Worm (Caenorhabditis elegans) whole organism, L2 larva: ENCODE data around the gene ZK177.1.
A peak's percentile ranks its signal among the peaks of the same experiment; 100 is the strongest.

Experiments
- C34F6.9 ChIP-seq: fragments of 150-350 bp; optimal IDR thresholded peaks from 2 replicates; lab custom pipeline; 2014; ENCODE audit warnings: missing biosample characterization, missing genetic modification characterization
- alr-1 ChIP-seq: fragments of 150-350 bp; optimal IDR thresholded peaks from 2 replicates; lab custom pipeline; 2014; ENCODE audit warnings: missing biosample characterization, missing genetic modification characterization
- aly-2 ChIP-seq: fragments of 150-350 bp; optimal IDR thresholded peaks from 2 replicates; lab custom pipeline; 2014; ENCODE audit warnings: missing biosample characterization, missing genetic modification characterization
- ama-1 ChIP-seq: fragments of 150-350 bp; optimal IDR thresholded peaks from 2 replicates; lab custom pipeline; 2018; ENCODE audit warnings: inconsistent platforms
- blmp-1 ChIP-seq: sonication (generic microtip); optimal IDR thresholded peaks from 2 replicates; lab custom pipeline; 2017; ENCODE audit warnings: missing genetic modification characterization, mild to moderate bottlenecking, missing compliant biosample characterization, antibody characterized with exemption, moderate library complexity; ENCODE audit not compliant: insufficient read depth
- crh-2 ChIP-seq: sonication (generic microtip); optimal IDR thresholded peaks from 2 replicates; lab custom pipeline; 2017; ENCODE audit warnings: missing biosample characterization, missing genetic modification characterization
- egl-27 ChIP-seq: sonication (generic microtip); optimal IDR thresholded peaks from 3 replicates; lab custom pipeline; 2017; ENCODE audit warnings: missing biosample characterization, missing genetic modification reagents, missing genetic modification characterization
- fos-1 ChIP-seq: fragments of 150-350 bp; optimal IDR thresholded peaks from 2 replicates; lab custom pipeline; 2014; ENCODE audit warnings: missing biosample characterization, missing genetic modification characterization
- gmeb-1 ChIP-seq: fragments of 150-350 bp; optimal IDR thresholded peaks from 2 replicates; lab custom pipeline; 2014; ENCODE audit warnings: missing biosample characterization, missing genetic modification characterization
- lin-13 ChIP-seq: fragments of 150-350 bp; optimal IDR thresholded peaks from 2 replicates; lab custom pipeline; 2014; ENCODE audit warnings: missing biosample characterization, missing genetic modification reagents, missing genetic modification characterization
- lsy-2 ChIP-seq, 2 experiments: fragments of 150-350 bp in 1 of 2; sonication (generic microtip) in 1 of 2; optimal IDR thresholded peaks; 2 replicates each; lab custom pipeline; 2014 to 2017; ENCODE audit warnings: missing biosample characterization in 2 of 2, missing genetic modification characterization in 2 of 2
- mab-5 ChIP-seq: fragments of 150-350 bp; optimal IDR thresholded peaks from 2 replicates; lab custom pipeline; 2014; ENCODE audit warnings: missing biosample characterization, missing genetic modification characterization
- mbf-1 ChIP-seq: sonication (generic microtip); optimal IDR thresholded peaks from 2 replicates; lab custom pipeline; 2017; ENCODE audit warnings: missing biosample characterization, missing genetic modification characterization
- mdl-1 ChIP-seq, 2 experiments: fragments of 150-350 bp in 1 of 2; sonication (generic microtip) in 1 of 2; optimal IDR thresholded peaks; 2 replicates each; lab custom pipeline; 2017; ENCODE audit warnings: missing biosample characterization in 2 of 2, missing genetic modification characterization in 2 of 2
- nhr-11 ChIP-seq: fragments of 150-350 bp; optimal IDR thresholded peaks from 2 replicates; lab custom pipeline; 2014; ENCODE audit warnings: missing biosample characterization, missing genetic modification characterization
- nhr-12 ChIP-seq: fragments of 150-350 bp; optimal IDR thresholded peaks from 2 replicates; lab custom pipeline; 2014; ENCODE audit warnings: missing biosample characterization, missing genetic modification characterization
- nhr-129 ChIP-seq: fragments of 150-350 bp; optimal IDR thresholded peaks from 2 replicates; lab custom pipeline; 2014; ENCODE audit warnings: missing biosample characterization, missing genetic modification characterization
- nhr-237 ChIP-seq: fragments of 150-350 bp; optimal IDR thresholded peaks from 2 replicates; lab custom pipeline; 2014; ENCODE audit warnings: missing biosample characterization, missing genetic modification characterization
- nhr-6 ChIP-seq: fragments of 150-350 bp; optimal IDR thresholded peaks from 2 replicates; lab custom pipeline; 2014; ENCODE audit warnings: missing biosample characterization, missing genetic modification characterization
- peb-1 ChIP-seq: fragments of 150-350 bp; optimal IDR thresholded peaks from 2 replicates; lab custom pipeline; 2014; ENCODE audit warnings: missing biosample characterization, missing genetic modification characterization
- sma-3 ChIP-seq: sonication (generic microtip); optimal IDR thresholded peaks from 2 replicates; lab custom pipeline; 2016; ENCODE audit warnings: missing genetic modification reagents, missing genetic modification characterization, missing compliant biosample characterization
- sma-9 ChIP-seq, 2 experiments: fragments of 150-350 bp in 1 of 2; sonication (generic microtip) in 1 of 2; optimal IDR thresholded peaks; 2 replicates each; lab custom pipeline; 2014 to 2016; ENCODE audit warnings: missing genetic modification characterization in 2 of 2, mild to moderate bottlenecking in 1 of 2, missing biosample characterization in 1 of 2, missing compliant biosample characterization in 1 of 2, missing genetic modification reagents in 1 of 2, moderate library complexity in 1 of 2
- snpc-4 ChIP-seq: fragments of 150-350 bp; optimal IDR thresholded peaks from 2 replicates; lab custom pipeline; 2014; ENCODE audit warnings: missing biosample characterization, missing genetic modification characterization
- unc-55 ChIP-seq: fragments of 150-350 bp; sonication (generic microtip); optimal IDR thresholded peaks from 3 replicates; lab custom pipeline; 2014; ENCODE audit warnings: missing biosample characterization, missing genetic modification reagents, missing genetic modification characterization
- unc-62 ChIP-seq: fragments of 150-350 bp; optimal IDR thresholded peaks from 2 replicates; lab custom pipeline; 2014; ENCODE audit warnings: missing biosample characterization, missing genetic modification reagents, missing genetic modification characterization
- zag-1 ChIP-seq: fragments of 150-350 bp; optimal IDR thresholded peaks from 2 replicates; lab custom pipeline; 2014; ENCODE audit warnings: missing biosample characterization, missing genetic modification characterization
- ztf-4 ChIP-seq: fragments of 150-350 bp; optimal IDR thresholded peaks from 2 replicates; lab custom pipeline; 2014; ENCODE audit warnings: missing biosample characterization, missing genetic modification characterization

ZK177.1 gene

ce11 chrII:5503760-5504159, 24.2 kb upstream of the ZK177.1 start, which contains the start of gene cyp-44A1:
TSS of gene cyp-44A1 (plus strand) at chrII:5504044.
- TF ChIP-seq aly-2 (tag; lab: Kevin White, UChicago) (no peak), fos-1 (tag; lab: Kevin White, UChicago) (peak; percentile 2)
- TF ChIP-seq, all 48 proteins: peak for 1

ce11 chrII:5505820-5506287, 22.1 kb upstream of the ZK177.1 start, which contains the start of gene npp-24:
TSS of gene npp-24 (plus strand) at chrII:5505870.
- TF ChIP-seq zag-1 = no peak
- TF ChIP-seq mdl-1 (tag; optimal IDR thresholded peaks at IDR 0.05; lab: Kevin White, UChicago) = no peak
- peak; percentile 10 for TF ChIP-seq C34F6.9 (tag; lab: Kevin White, UChicago)
- no peak for TF ChIP-seq gmeb-1 (tag; lab: Kevin White, UChicago)
- TF ChIP-seq mbf-1 (tag; lab: Kevin White, UChicago) = no peak
- peak in 1 of 2 experiments; percentile 38 for TF ChIP-seq lsy-2 (tag; optimal IDR thresholded peaks at IDR 0.05; lab: Kevin White, UChicago)
- no peak for TF ChIP-seq egl-27 (tag; lab: Kevin White, UChicago)
- TF ChIP-seq unc-55 = peak; percentile 13
- TF ChIP-seq ztf-4 (tag; lab: Kevin White, UChicago) = no peak
- TF ChIP-seq blmp-1 (tag; lab: Kevin White, UChicago) = peak; percentile 49
- TF ChIP-seq ama-1 (lab: Kevin White, UChicago) = no peak
- TF ChIP-seq alr-1 (tag; lab: Kevin White, UChicago) = no peak

ce11 chrII:5511417-5512353, 16.3 kb upstream of the ZK177.1 start:
- no peak for TF ChIP-seq gmeb-1 (tag; lab: Kevin White, UChicago)
- TF ChIP-seq crh-2 = no peak
- peak; percentile 44 for TF ChIP-seq unc-55
- TF ChIP-seq lsy-2 (tag; optimal IDR thresholded peaks at IDR 0.05; lab: Kevin White, UChicago) = peak in 1 of 2 experiments; percentile 56
- no peak for TF ChIP-seq sma-3 (GFP tag; lab: Kevin White, UChicago)
- no peak for TF ChIP-seq snpc-4 (tag; lab: Kevin White, UChicago)
- TF ChIP-seq peb-1 (tag; lab: Kevin White, UChicago) = no peak
- TF ChIP-seq nhr-237 (tag; lab: Kevin White, UChicago) = no peak
- no peak for TF ChIP-seq aly-2 (tag; lab: Kevin White, UChicago)
- no peak for TF ChIP-seq lin-13 (GFP tag; lab: Kevin White, UChicago)
- TF ChIP-seq C34F6.9 (tag; lab: Kevin White, UChicago) = peak; percentile 83
- TF ChIP-seq ama-1 (lab: Kevin White, UChicago) = no peak
- TF ChIP-seq unc-62 (GFP tag; lab: Kevin White, UChicago) = no peak
- TF ChIP-seq nhr-11 (tag; lab: Kevin White, UChicago) = no peak
- TF ChIP-seq mab-5 (tag; lab: Kevin White, UChicago) = no peak
- TF ChIP-seq mdl-1 (tag; optimal IDR thresholded peaks at IDR 0.05; lab: Kevin White, UChicago) = no peak
- peak; percentile 44 for TF ChIP-seq nhr-129 (tag; lab: Kevin White, UChicago)
- TF ChIP-seq blmp-1 (tag; lab: Kevin White, UChicago) = peak; percentile 13
- TF ChIP-seq nhr-6 (tag; lab: Kevin White, UChicago) = no peak
- TF ChIP-seq, all 48 proteins: peak for 5

ce11 chrII:5512473-5513097, 15.4 kb upstream of the ZK177.1 start:
- TF ChIP-seq fos-1 (tag; lab: Kevin White, UChicago) (peak; percentile 91), sma-9 (GFP tag; optimal IDR thresholded peaks at IDR 0.05; lab: Kevin White, UChicago) (peak; percentile 36), sma-9 (tag; optimal IDR thresholded peaks at IDR 0.05; lab: Kevin White, UChicago) (no peak), nhr-12 (tag; lab: Kevin White, UChicago) (no peak), gmeb-1 (tag; lab: Kevin White, UChicago) (peak; percentile 44)
- TF ChIP-seq, all 48 proteins: peak for 3

ce11 chrII:5514846-5515245, 13.1 kb upstream of the ZK177.1 start, which contains the start of gene sahd-1:
TSS of gene sahd-1 (minus strand) at chrII:5514945.
- TF ChIP-seq fos-1 (tag; lab: Kevin White, UChicago) (peak; percentile 45), egl-27 (tag; lab: Kevin White, UChicago) (no peak), unc-62 (GFP tag; lab: Kevin White, UChicago) (no peak)
